Worm (Caenorhabditis elegans): ENCODE data around the gene pgap-2.

DNA sequence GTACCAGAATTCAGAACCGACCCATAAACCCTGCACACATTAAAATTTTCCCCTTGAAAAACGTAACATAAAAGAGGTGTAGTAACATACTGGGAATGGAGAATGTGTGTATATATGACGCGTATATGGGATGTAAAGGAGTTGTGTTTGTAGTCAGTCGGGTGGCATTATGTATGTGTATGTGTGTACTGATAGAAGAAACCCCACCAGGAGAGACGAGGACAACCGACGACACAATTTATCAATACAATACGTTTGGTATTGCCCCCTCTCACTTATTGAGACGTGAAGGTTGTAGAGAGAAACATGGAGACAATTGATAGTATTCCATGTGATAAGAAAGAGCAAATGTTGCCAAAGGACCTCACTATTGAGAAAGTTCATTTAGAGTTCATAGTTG, 37.2 kb upstream of the pgap-2 start:
- TF ChIP-seq T22C8.4 (GFP tag; IDR thresholded peaks at IDR 0.05) = no peak
- no peak for TF ChIP-seq flt-1 (GFP tag; IDR thresholded peaks at IDR 0.05)
- no peak for TF ChIP-seq ztf-23 (GFP tag; IDR thresholded peaks at IDR 0.05)
- TF ChIP-seq med-1 (GFP tag; optimal IDR thresholded peaks at IDR 0.05; ENCODE audit: insufficient read depth) = no peak
- no peak for TF ChIP-seq ztf-29 (GFP tag; IDR thresholded peaks at IDR 0.05)
